Worm (Caenorhabditis elegans) whole organism, L4 larva: ENCODE measurements around the gene Y65A5A.2.

ENCODE experiments used
- D1046.2 ChIP-seq: fragments of 200-800 bp; sonication (Bioruptor generic); IDR thresholded peaks from 2 replicates; pipeline ENCODE4 v1.3.6; 2022; ENCODE audit warnings: missing genetic modification characterization, missing compliant biosample characterization
- F26F4.8 ChIP-seq: fragments of 200-800 bp; sonication (Bioruptor generic); conservative IDR thresholded peaks from 2 replicates; pipeline ENCODE4 v1.3.6; 2022; ENCODE audit warnings: missing genetic modification characterization, missing compliant biosample characterization
- F37D6.2 ChIP-seq: sonication (generic microtip); optimal IDR thresholded peaks from 2 replicates; lab custom pipeline; 2016; ENCODE audit warnings: mild to moderate bottlenecking, missing genetic modification characterization, missing compliant biosample characterization
- F44E2.7 ChIP-seq: fragments of 200-800 bp; sonication (Bioruptor generic); IDR thresholded peaks from 2 replicates; pipeline ENCODE4 v2.1.2; 2022; ENCODE audit warnings: missing genetic modification characterization, missing compliant biosample characterization
- F49E8.2 ChIP-seq: sonication (generic microtip); optimal IDR thresholded peaks from 2 replicates; lab custom pipeline; 2016; ENCODE audit warnings: missing compliant biosample characterization, mild to moderate bottlenecking, missing genetic modification characterization, borderline replicate concordance
- R02D3.7 ChIP-seq: fragments of 150-350 bp; sonication (generic microtip); optimal IDR thresholded peaks from 3 replicates; lab custom pipeline; 2014; ENCODE audit warnings: missing biosample characterization, missing genetic modification characterization
- Y105C5A.15 ChIP-seq: fragments of 200-800 bp; sonication (Bioruptor generic); IDR thresholded peaks from 2 replicates; pipeline ENCODE4 v1.3.6; 2022; ENCODE audit warnings: missing genetic modification characterization, missing compliant biosample characterization
- Y48G9A.11 ChIP-seq: fragments of 200-800 bp; sonication (Bioruptor generic); IDR thresholded peaks from 2 replicates; pipeline ENCODE4 v1.3.6; 2022; ENCODE audit warnings: missing genetic modification reagents, missing genetic modification characterization, missing compliant biosample characterization
- Y5F2A.4 ChIP-seq: fragments of 200-800 bp; sonication (Bioruptor generic); optimal IDR thresholded peaks from 2 replicates; lab custom pipeline; 2018; ENCODE audit warnings: mild to moderate bottlenecking, missing genetic modification characterization, missing compliant biosample characterization
- ZK546.5 ChIP-seq, 2 experiments: sonication (generic microtip); optimal IDR thresholded peaks; 2 replicates each; lab custom pipeline; 2017; ENCODE audit warnings: missing biosample characterization in 2 of 2, missing genetic modification characterization in 2 of 2
- aha-1 ChIP-seq: fragments of 150-350 bp; peaks from one replicate; lab custom pipeline; 2014; ENCODE audit warnings: missing biosample characterization, missing genetic modification characterization
- ama-1 ChIP-seq: fragments of 150-350 bp; optimal IDR thresholded peaks from 2 replicates; lab custom pipeline; 2014; ENCODE audit warnings: inconsistent platforms, mixed read lengths
- arid-1 ChIP-seq: fragments of 200-800 bp; sonication (Bioruptor generic); conservative IDR thresholded peaks from 2 replicates; pipeline ENCODE4 v1.3.6; 2022; ENCODE audit warnings: missing genetic modification reagents, missing genetic modification characterization, missing compliant biosample characterization
- ceh-44 ChIP-seq: fragments of 200-800 bp; sonication (Bioruptor generic); IDR thresholded peaks from 2 replicates; pipeline ENCODE4 v1.3.6; 2022; ENCODE audit warnings: missing genetic modification reagents, missing genetic modification characterization, missing compliant biosample characterization
- ceh-82 ChIP-seq: sonication (generic microtip); optimal IDR thresholded peaks from 2 replicates; lab custom pipeline; 2017; ENCODE audit warnings: missing biosample characterization, missing genetic modification characterization
- ctbp-1 ChIP-seq: fragments of 200-800 bp; sonication (Bioruptor generic); IDR thresholded peaks from 2 replicates; pipeline ENCODE4 v1.3.6; 2022; ENCODE audit warnings: missing genetic modification reagents, missing genetic modification characterization, missing compliant biosample characterization
- daf-19 ChIP-seq: fragments of 200-800 bp; sonication (Bioruptor generic); conservative IDR thresholded peaks from 2 replicates; pipeline ENCODE4 v1.3.6; 2022; ENCODE audit warnings: missing genetic modification characterization, missing compliant biosample characterization
- dpl-1 ChIP-seq: fragments of 150-350 bp; optimal IDR thresholded peaks from 2 replicates; lab custom pipeline; 2014; ENCODE audit warnings: missing biosample characterization, missing genetic modification reagents, missing genetic modification characterization
- duxl-1 ChIP-seq: sonication (generic microtip); optimal IDR thresholded peaks from 2 replicates; lab custom pipeline; 2016; ENCODE audit warnings: mild to moderate bottlenecking, missing genetic modification characterization, moderate library complexity, missing compliant biosample characterization; ENCODE audit not compliant: poor library complexity
- fkh-10 ChIP-seq: fragments of 150-350 bp; optimal IDR thresholded peaks from 2 replicates; lab custom pipeline; 2014; ENCODE audit warnings: missing biosample characterization, missing genetic modification reagents, missing genetic modification characterization
- fos-1 ChIP-seq: fragments of 150-350 bp; optimal IDR thresholded peaks from 2 replicates; lab custom pipeline; 2014; ENCODE audit warnings: missing biosample characterization, missing genetic modification characterization
- hif-1 ChIP-seq, 2 experiments: sonication (generic microtip); optimal IDR thresholded peaks; 2 replicates each; lab custom pipeline; 2016 to 2017; ENCODE audit warnings: missing compliant biosample characterization in 2 of 2, missing genetic modification characterization in 2 of 2, missing genetic modification reagents in 2 of 2, missing genotype in 2 of 2, mild to moderate bottlenecking in 1 of 2
- lin-15B ChIP-seq: fragments of 150-350 bp; sonication (generic microtip); optimal IDR thresholded peaks from 3 replicates; lab custom pipeline; 2014; ENCODE audit warnings: missing biosample characterization, missing genetic modification characterization
- lin-39 ChIP-seq: fragments of 150-350 bp; optimal IDR thresholded peaks from 2 replicates; lab custom pipeline; 2014; ENCODE audit warnings: missing biosample characterization, missing genetic modification reagents, missing genetic modification characterization
- lir-3 ChIP-seq: sonication (generic microtip); optimal IDR thresholded peaks from 2 replicates; lab custom pipeline; 2016; ENCODE audit warnings: mild to moderate bottlenecking, missing genetic modification characterization, missing compliant biosample characterization
- madf-5 ChIP-seq, 2 experiments: fragments of 200-800 bp; sonication (Bioruptor generic); IDR thresholded peaks; 2 replicates each; pipeline ENCODE4 v1.3.6; 2022; ENCODE audit warnings: missing compliant biosample characterization in 2 of 2, missing genetic modification characterization in 2 of 2
- mep-1 ChIP-seq: fragments of 150-350 bp; sonication (generic microtip); optimal IDR thresholded peaks from 3 replicates; lab custom pipeline; 2014; ENCODE audit warnings: missing biosample characterization, missing genetic modification characterization
- mxl-2 ChIP-seq: fragments of 200-800 bp; sonication (Bioruptor generic); conservative IDR thresholded peaks from 2 replicates; pipeline ENCODE4 v1.3.6; 2022; ENCODE audit warnings: missing genetic modification reagents, missing genetic modification characterization, missing compliant biosample characterization
- nhr-10 ChIP-seq: fragments of 150-350 bp; optimal IDR thresholded peaks from 2 replicates; lab custom pipeline; 2014; ENCODE audit warnings: missing biosample characterization, missing genetic modification characterization
- nhr-11 ChIP-seq: fragments of 150-350 bp; optimal IDR thresholded peaks from 2 replicates; lab custom pipeline; 2014; ENCODE audit warnings: missing biosample characterization, missing genetic modification characterization
- nhr-111 ChIP-seq: fragments of 200-800 bp; sonication (Bioruptor generic); optimal IDR thresholded peaks from 2 replicates; lab custom pipeline; 2018; ENCODE audit warnings: mild to moderate bottlenecking, missing genetic modification characterization, missing compliant biosample characterization
- nhr-25 ChIP-seq: sonication (generic microtip); optimal IDR thresholded peaks from 2 replicates; lab custom pipeline; 2017; ENCODE audit warnings: missing genetic modification characterization, mild to moderate bottlenecking, missing compliant biosample characterization, antibody characterized with exemption, moderate library complexity, borderline replicate concordance; ENCODE audit not compliant: insufficient read depth
- nhr-28 ChIP-seq: fragments of 150-350 bp; optimal IDR thresholded peaks from 2 replicates; lab custom pipeline; 2014; ENCODE audit warnings: missing biosample characterization, missing genetic modification characterization
- nhr-41 ChIP-seq: fragments of 200-800 bp; sonication (Bioruptor generic); IDR thresholded peaks from 2 replicates; pipeline ENCODE4 v1.3.6; 2022; ENCODE audit warnings: missing genetic modification reagents, missing genetic modification characterization, missing compliant biosample characterization
- nhr-48 ChIP-seq: sonication (generic microtip); optimal IDR thresholded peaks from 2 replicates; lab custom pipeline; 2016; ENCODE audit warnings: mild to moderate bottlenecking, missing genetic modification characterization, missing compliant biosample characterization
- php-3 ChIP-seq: fragments of 200-800 bp; sonication (Bioruptor generic); IDR thresholded peaks from 2 replicates; pipeline ENCODE4 v1.3.6; 2022; ENCODE audit warnings: missing genetic modification reagents, missing genetic modification characterization, missing compliant biosample characterization
- rbr-2 ChIP-seq: sonication (generic microtip); optimal IDR thresholded peaks from 2 replicates; lab custom pipeline; 2016; ENCODE audit warnings: missing genotype, missing genetic modification characterization, missing compliant biosample characterization
- saeg-2 ChIP-seq: fragments of 200-800 bp; sonication (Bioruptor generic); IDR thresholded peaks from 2 replicates; pipeline ENCODE4 v1.3.6; 2022; ENCODE audit warnings: missing genetic modification reagents, missing genetic modification characterization, missing compliant biosample characterization
- sdz-12 ChIP-seq: fragments of 200-800 bp; sonication (Bioruptor generic); optimal IDR thresholded peaks from 2 replicates; lab custom pipeline; 2018; ENCODE audit warnings: mild to moderate bottlenecking, missing genetic modification characterization, missing compliant biosample characterization
- snpc-4 ChIP-seq: fragments of 150-350 bp; optimal IDR thresholded peaks from 2 replicates; lab custom pipeline; 2014; ENCODE audit warnings: missing biosample characterization, missing genetic modification characterization
- spr-1 ChIP-seq: sonication (generic microtip); optimal IDR thresholded peaks from 2 replicates; lab custom pipeline; 2016; ENCODE audit warnings: mild to moderate bottlenecking, missing genetic modification characterization, missing compliant biosample characterization
- tag-97 ChIP-seq: fragments of 200-800 bp; sonication (Bioruptor generic); IDR thresholded peaks from 2 replicates; pipeline ENCODE4 v1.3.6; 2022; ENCODE audit warnings: missing genetic modification characterization, missing compliant biosample characterization
- unc-130 ChIP-seq: sonication (generic microtip); optimal IDR thresholded peaks from 2 replicates; lab custom pipeline; 2016; ENCODE audit warnings: missing genetic modification reagents, missing genetic modification characterization, missing compliant biosample characterization
- unc-62 ChIP-seq, 3 experiments: fragments of 150-350 bp in 1 of 3; sonication (generic microtip); optimal IDR thresholded peaks in 2 of 3; peaks in 1 of 3; 1 replicate in 1 of 3; 2 replicates in 2 of 3; lab custom pipeline; 2014 to 2017; ENCODE audit warnings: missing biosample characterization in 3 of 3, missing genetic modification characterization in 3 of 3, missing genetic modification reagents in 3 of 3, missing genotype in 1 of 3
- vab-7 ChIP-seq: fragments of 200-800 bp; sonication (Bioruptor generic); IDR thresholded peaks from 2 replicates; pipeline ENCODE4 v1.3.6; 2022; ENCODE audit warnings: missing genetic modification reagents, missing genetic modification characterization, missing compliant biosample characterization
- zag-1 ChIP-seq: fragments of 150-350 bp; optimal IDR thresholded peaks from 2 replicates; lab custom pipeline; 2014; ENCODE audit warnings: missing biosample characterization, missing genetic modification characterization
- zfp-2 ChIP-seq: sonication (generic microtip); optimal IDR thresholded peaks from 2 replicates; lab custom pipeline; 2016; ENCODE audit warnings: mild to moderate bottlenecking, missing genetic modification characterization, missing compliant biosample characterization
- zfp-3 ChIP-seq: fragments of 200-800 bp; sonication (Bioruptor generic); conservative IDR thresholded peaks from 2 replicates; pipeline ENCODE4 v1.3.6; 2022; ENCODE audit warnings: missing genetic modification reagents, missing genetic modification characterization, missing compliant biosample characterization
- ztf-11 ChIP-seq: fragments of 150-350 bp; optimal IDR thresholded peaks from 2 replicates; lab custom pipeline; 2014; ENCODE audit warnings: missing biosample characterization, missing genetic modification characterization
- ztf-7 ChIP-seq: fragments of 150-350 bp; optimal IDR thresholded peaks from 2 replicates; lab custom pipeline; 2014; ENCODE audit warnings: missing biosample characterization, missing genetic modification characterization

Y65A5A.2 gene

DNA sequence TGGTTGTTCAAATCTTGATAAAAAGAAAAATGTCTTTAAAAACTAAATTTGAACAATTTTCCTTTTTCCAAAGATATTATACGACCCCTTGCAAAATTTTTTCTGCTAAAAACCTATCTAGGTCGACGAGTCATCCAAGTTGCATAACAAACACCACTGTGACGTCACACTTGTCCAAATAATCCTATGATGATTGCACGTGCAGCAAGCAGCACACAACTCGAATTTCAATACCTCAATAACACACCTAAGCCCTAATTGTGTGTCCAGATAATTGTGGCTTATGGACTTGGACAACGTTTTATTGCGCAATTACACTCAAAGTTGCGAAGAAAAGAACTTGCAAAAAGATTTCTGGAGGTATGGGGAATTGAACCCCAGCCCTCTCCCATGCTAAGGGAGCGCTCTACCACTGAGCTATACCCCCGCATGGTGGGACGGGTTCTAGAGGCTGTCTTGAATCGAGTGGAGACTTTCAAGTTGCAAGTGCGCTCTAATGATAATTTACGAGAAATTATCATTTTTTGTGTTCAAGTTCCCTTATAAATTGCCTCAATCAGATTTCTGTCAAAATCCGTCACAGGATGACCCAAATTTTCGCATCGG is 22.9 kb upstream of the Y65A5A.2 start (continued):
- no peak for TF ChIP-seq zfp-3 (GFP tag; lab: Robert Waterston, UW)
- no peak for TF ChIP-seq tag-97
- TF ChIP-seq nhr-10, result no peak
- no peak for TF ChIP-seq aha-1 (tag; lab: Kevin White, UChicago)
- peak; percentile 62 for TF ChIP-seq vab-7 (GFP tag; lab: Robert Waterston, UW)
- TF ChIP-seq F26F4.8, result peak; percentile 78; the same call in 1 of the 2 replicates
- TF ChIP-seq zfp-2, result peak; percentile 55
- TF ChIP-seq mep-1 (tag; lab: Kevin White, UChicago), result peak; percentile 77
- no peak for TF ChIP-seq zag-1 (tag; lab: Kevin White, UChicago)
- no peak for TF ChIP-seq ceh-82
- peak; percentile 63; the same call in 1 of the 2 replicates for TF ChIP-seq ctbp-1 (GFP tag; lab: Robert Waterston, UW)
- TF ChIP-seq php-3 (GFP tag; lab: Robert Waterston, UW), result peak; percentile 68
- TF ChIP-seq sdz-12 (GFP tag; lab: Kevin White, UChicago), result no peak
- peak; percentile 68 for TF ChIP-seq unc-130 (GFP tag; lab: Kevin White, UChicago)
- no peak for TF ChIP-seq fkh-10 (GFP tag; lab: Kevin White, UChicago)
- peak; percentile 36 for TF ChIP-seq nhr-48
- peak; percentile 26 for TF ChIP-seq nhr-111 (GFP tag; lab: Kevin White, UChicago)
- TF ChIP-seq dpl-1 (GFP tag; lab: Kevin White, UChicago), result peak; percentile 42
- TF ChIP-seq mxl-2 (GFP tag; lab: Robert Waterston, UW), result 0 out of 2 replicates have a peak, but pooled peaks have one; percentile 37
- no peak for TF ChIP-seq nhr-11 (tag; lab: Kevin White, UChicago)
- TF ChIP-seq nhr-28, result peak; percentile 38
- no peak for TF ChIP-seq R02D3.7
- no peak for TF ChIP-seq nhr-25 (tag; lab: Kevin White, UChicago)
- TF ChIP-seq daf-19 (GFP tag; lab: Robert Waterston, UW), result peak; percentile 81
- 0 out of 4 replicates have a peak, but pooled peaks of 1 of the 2 experiments have one; percentile 50 for TF ChIP-seq madf-5 (GFP tag; IDR thresholded peaks at IDR 0.05; lab: Robert Waterston, UW)
- TF ChIP-seq ceh-44 (GFP tag; lab: Robert Waterston, UW), result peak; percentile 67
- peak; percentile 76 for TF ChIP-seq Y5F2A.4 (GFP tag; lab: Kevin White, UChicago)
- peak; percentile 86 for TF ChIP-seq arid-1 (GFP tag; lab: Robert Waterston, UW)
- peak; percentile 48; the same call in 1 of the 2 replicates for TF ChIP-seq Y48G9A.11
- TF ChIP-seq lin-15B, result no peak
- no peak for TF ChIP-seq lin-39
- TF ChIP-seq spr-1 (tag; lab: Kevin White, UChicago), result peak; percentile 64
- TF ChIP-seq ama-1 (lab: Kevin White, UChicago), result no peak
- peak; percentile 88 for TF ChIP-seq F49E8.2 (tag; lab: Kevin White, UChicago)
- 0 out of 2 replicates have a peak, but pooled peaks have one; percentile 33 for TF ChIP-seq saeg-2 (GFP tag; lab: Robert Waterston, UW)
- TF ChIP-seq D1046.2 (GFP tag; lab: Robert Waterston, UW), result peak; percentile 83; the same call in 1 of the 2 replicates
- TF ChIP-seq F37D6.2 (tag; lab: Kevin White, UChicago), result peak; percentile 45
- TF ChIP-seq snpc-4 (tag; lab: Kevin White, UChicago), result peak; percentile 61
- TF ChIP-seq unc-62 (GFP tag; optimal IDR thresholded peaks at IDR 0.05 in 1 of 2; lab: Kevin White, UChicago), result no peak
- TF ChIP-seq unc-62 (tag; optimal IDR thresholded peaks at IDR 0.05; lab: Kevin White, UChicago), result no peak
- no peak for TF ChIP-seq fos-1
- TF ChIP-seq F44E2.7 (GFP tag; lab: Robert Waterston, UW), result no peak
- TF ChIP-seq nhr-41, result 0 out of 2 replicates have a peak, but pooled peaks have one; percentile 49
- peak; percentile 67 for TF ChIP-seq duxl-1 (tag; lab: Kevin White, UChicago)
- 0 out of 2 replicates have a peak, but pooled peaks have one; percentile 46 for TF ChIP-seq Y105C5A.15
- TF ChIP-seq ZK546.5 (tag; optimal IDR thresholded peaks at IDR 0.05; lab: Kevin White, UChicago), result no peak
- peak; percentile 72 for TF ChIP-seq lir-3
- TF ChIP-seq ztf-7, result peak; percentile 37
- TF ChIP-seq ztf-11 (tag; lab: Kevin White, UChicago), result no peak
- peak; percentile 75 for TF ChIP-seq rbr-2
- peak in 1 of 2 experiments; percentile 45 for TF ChIP-seq hif-1 (tag; optimal IDR thresholded peaks at IDR 0.05; lab: Kevin White, UChicago)
